Fruit fly (Drosophila melanogaster): ENCODE results near the gene Sfp79B.

Sfp79B gene

DNA sequence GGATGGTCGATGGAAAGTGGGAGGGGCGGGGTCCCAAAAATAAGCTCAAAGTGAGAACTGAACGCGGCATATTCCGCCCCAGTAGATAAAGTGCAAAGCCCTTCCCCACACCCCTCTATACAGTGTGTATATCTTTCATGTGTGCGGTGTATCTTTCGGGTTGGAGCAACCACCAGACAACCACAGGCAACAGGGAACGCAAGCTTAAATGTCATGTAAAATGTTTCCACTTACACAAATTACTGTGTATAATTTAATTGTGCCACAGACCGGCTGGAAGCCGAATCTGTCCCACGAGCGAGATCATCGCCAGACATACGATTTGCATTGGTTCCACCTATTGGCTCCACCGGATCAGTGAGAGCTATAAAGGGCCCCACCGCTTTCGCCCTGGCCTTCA is 2.3 kb downstream of the Sfp79B start, which contains the start of gene msopa:
Gene msopa, plus strand, starts transcription at position 301 of the 400 bp plus-strand sequence.
- no peak for TF ChIP-seq CG8478 (optimal IDR thresholded peaks at IDR 0.05)
- TF ChIP-seq Dll (optimal IDR thresholded peaks at IDR 0.05), result no peak
- TF ChIP-seq EcR (GFP tag; optimal IDR thresholded peaks at IDR 0.05), result no peak
- no peak for TF ChIP-seq usp (GFP tag; optimal IDR thresholded peaks at IDR 0.05)
- TF ChIP-seq pan (optimal IDR thresholded peaks at IDR 0.05), result no peak
- no peak for TF ChIP-seq psq (optimal IDR thresholded peaks at IDR 0.05)

DNA sequence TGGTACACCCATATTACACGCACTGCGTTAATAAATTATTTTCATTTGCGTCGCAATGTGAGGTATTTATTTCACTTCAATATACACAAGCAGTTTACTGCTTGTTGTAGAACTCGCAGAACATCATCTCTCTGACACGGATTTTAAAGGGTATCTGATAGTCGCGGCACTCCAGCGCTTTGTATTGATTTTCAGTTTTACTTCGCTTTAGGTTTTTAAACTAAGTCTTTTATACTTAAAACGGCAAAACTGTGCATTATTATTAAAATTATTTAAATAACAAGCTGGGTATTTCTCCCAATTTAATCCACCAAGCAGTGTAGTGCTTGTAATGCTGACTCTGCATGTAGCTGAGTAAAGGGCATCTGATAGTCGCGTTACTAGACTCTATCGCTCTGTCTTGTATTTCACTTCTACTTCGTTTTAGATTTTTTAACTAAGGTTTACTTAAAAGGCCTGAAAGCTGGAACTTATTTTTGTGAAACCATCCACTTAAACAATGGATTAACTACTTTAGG is 3.1 kb downstream of the Sfp79B start:
- TF ChIP-seq EcR (GFP tag; optimal IDR thresholded peaks at IDR 0.05) (no peak), psq (optimal IDR thresholded peaks at IDR 0.05) (no peak), CG8478 (optimal IDR thresholded peaks at IDR 0.05) (no peak), Dll (optimal IDR thresholded peaks at IDR 0.05) (no peak), usp (GFP tag; optimal IDR thresholded peaks at IDR 0.05) (no peak), pan (optimal IDR thresholded peaks at IDR 0.05) (no peak)

DNA sequence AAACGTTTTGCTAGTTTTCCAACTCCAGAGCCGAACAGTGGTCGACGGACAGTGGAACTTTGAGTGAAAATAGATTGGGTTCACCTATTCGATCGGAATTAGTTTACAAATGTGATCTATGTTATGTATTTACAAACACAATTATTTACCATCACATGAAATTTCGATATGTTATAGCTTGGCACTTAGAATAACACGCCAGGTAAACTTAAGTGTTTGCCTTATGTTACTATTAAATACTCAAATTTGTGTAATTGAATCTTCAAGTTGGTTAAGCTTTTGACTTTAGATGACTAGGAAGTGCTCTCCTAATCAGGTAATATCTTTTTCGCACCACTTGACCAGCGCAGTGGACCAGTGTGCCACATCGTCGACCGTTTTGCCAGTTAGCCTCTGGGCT is 11.2 kb downstream of the Sfp79B start:
- TF ChIP-seq CG8478 (optimal IDR thresholded peaks at IDR 0.05), result no peak
- no peak for TF ChIP-seq pan (optimal IDR thresholded peaks at IDR 0.05)
- no peak for TF ChIP-seq EcR (GFP tag; optimal IDR thresholded peaks at IDR 0.05)
- TF ChIP-seq Dll (optimal IDR thresholded peaks at IDR 0.05), result no peak
- no peak for TF ChIP-seq psq (optimal IDR thresholded peaks at IDR 0.05)
- no peak for TF ChIP-seq usp (GFP tag; optimal IDR thresholded peaks at IDR 0.05)

DNA sequence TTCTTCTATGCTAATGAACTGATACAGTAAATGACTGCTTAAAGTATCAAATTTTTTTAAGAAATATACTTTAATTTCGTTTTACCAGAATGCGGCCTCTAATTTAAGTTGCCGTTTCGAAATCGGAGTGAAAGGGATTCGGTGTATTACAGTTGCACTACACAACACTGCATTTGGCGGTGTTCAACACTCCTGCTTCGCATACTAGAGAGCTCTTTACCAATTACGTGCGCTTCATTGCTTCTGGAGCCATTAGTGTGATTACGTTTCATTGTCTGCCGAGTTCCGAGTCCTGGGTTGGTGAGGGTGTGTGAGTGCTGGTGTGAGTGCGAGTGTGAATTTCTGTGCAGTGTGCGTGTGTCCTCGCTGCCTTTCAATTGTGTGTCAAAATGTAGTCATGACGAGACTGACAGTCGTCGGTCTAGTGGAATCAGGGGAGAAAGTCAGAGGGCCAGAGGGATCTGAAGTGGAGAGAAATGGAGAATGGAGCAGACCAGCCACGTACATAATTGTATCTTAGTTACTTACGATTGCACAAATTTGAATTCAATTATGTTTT is 14.3 kb downstream of the Sfp79B start:
- no peak for TF ChIP-seq Dll (optimal IDR thresholded peaks at IDR 0.05)
- no peak for TF ChIP-seq EcR (GFP tag; optimal IDR thresholded peaks at IDR 0.05)
- TF ChIP-seq psq (optimal IDR thresholded peaks at IDR 0.05), result no peak
- no peak for TF ChIP-seq CG8478 (optimal IDR thresholded peaks at IDR 0.05)
- TF ChIP-seq pan (optimal IDR thresholded peaks at IDR 0.05), result no peak
- no peak for TF ChIP-seq usp (GFP tag; optimal IDR thresholded peaks at IDR 0.05)

DNA sequence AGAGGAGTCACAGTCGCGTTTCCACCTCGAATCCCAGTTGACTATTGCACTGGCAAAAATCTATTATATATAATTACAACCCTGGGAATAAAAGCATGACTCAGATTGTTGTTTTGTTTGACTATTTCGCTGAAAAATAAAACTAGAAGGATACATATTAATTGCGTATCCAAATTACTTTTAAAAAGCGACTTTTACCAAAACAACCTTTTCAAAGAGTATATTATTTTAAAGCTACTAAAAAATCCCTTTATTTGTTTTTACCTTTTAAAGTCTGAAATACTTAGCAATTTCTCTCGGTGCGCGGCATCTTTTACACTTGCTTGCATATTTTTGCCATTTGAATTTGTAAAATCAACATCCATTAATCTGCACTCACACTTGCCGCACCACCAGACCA is 26.6 kb downstream of the Sfp79B start:
- TF ChIP-seq Dll (optimal IDR thresholded peaks at IDR 0.05) (no peak), CG8478 (optimal IDR thresholded peaks at IDR 0.05) (no peak), psq (optimal IDR thresholded peaks at IDR 0.05) (no peak), usp (GFP tag; optimal IDR thresholded peaks at IDR 0.05) (no peak), EcR (GFP tag; optimal IDR thresholded peaks at IDR 0.05) (no peak), pan (optimal IDR thresholded peaks at IDR 0.05) (no peak)

DNA sequence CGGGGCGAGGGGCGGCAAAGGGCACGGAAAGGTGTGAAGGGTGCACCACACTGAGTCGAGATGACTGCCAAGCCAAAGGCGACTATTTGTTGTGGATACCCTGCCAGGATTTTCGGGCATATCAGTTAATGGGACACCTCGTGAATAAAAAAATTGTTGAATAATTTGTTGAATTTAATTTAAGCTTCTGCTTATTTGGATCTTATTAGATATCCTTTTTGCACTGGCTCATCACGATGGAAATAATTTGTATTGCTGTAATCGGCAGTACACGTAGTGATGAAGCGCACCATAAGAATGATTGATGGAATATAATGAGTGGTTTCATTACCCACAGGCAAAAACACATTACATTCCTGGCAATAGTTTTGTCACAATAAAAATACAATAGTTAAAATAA is 29.8 kb downstream of the Sfp79B start:
- TF ChIP-seq usp (GFP tag; optimal IDR thresholded peaks at IDR 0.05), result no peak
- no peak for TF ChIP-seq pan (optimal IDR thresholded peaks at IDR 0.05)
- TF ChIP-seq CG8478 (optimal IDR thresholded peaks at IDR 0.05), result no peak
- no peak for TF ChIP-seq psq (optimal IDR thresholded peaks at IDR 0.05)
- TF ChIP-seq Dll (optimal IDR thresholded peaks at IDR 0.05), result no peak
- TF ChIP-seq EcR (GFP tag; optimal IDR thresholded peaks at IDR 0.05), result no peak

DNA sequence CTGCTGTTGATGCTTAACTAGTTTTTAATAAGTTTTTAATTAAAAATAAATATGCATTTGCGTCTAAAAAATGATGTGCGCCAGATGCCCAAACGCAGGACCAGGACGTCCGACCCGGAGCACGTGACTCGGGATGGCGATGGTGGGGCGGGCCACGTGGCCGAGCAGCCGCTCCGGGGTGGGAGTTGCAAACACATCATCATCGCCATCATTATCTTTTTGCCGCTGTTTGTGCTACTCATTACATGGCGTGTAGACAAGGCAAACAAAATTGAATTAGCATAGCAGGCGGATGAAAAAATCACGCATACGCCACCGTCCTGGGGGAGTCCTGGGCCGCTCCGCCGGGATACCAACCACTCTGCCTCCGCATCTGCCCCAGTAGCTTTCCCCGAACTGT is 33.1 kb downstream of the Sfp79B start:
- TF ChIP-seq EcR (GFP tag; optimal IDR thresholded peaks at IDR 0.05) (no peak), Dll (optimal IDR thresholded peaks at IDR 0.05) (no peak), pan (optimal IDR thresholded peaks at IDR 0.05) (no peak), usp (GFP tag; optimal IDR thresholded peaks at IDR 0.05) (no peak), CG8478 (optimal IDR thresholded peaks at IDR 0.05) (no peak)

Data from whole organism.